Worm (Caenorhabditis elegans) whole organism, young adult: Measurements from ENCODE around the gene mre-11.

Source experiments
- B0336.3 ChIP-seq: fragments of 200-800 bp; sonication (Bioruptor generic); IDR thresholded peaks from 2 replicates; pipeline ENCODE4 v1.3.6; 2022; ENCODE audit warnings: missing genetic modification characterization, missing compliant biosample characterization
- D2030.7 ChIP-seq: fragments of 200-800 bp; sonication (Bioruptor generic); IDR thresholded peaks from 2 replicates; pipeline ENCODE4 v1.3.6; 2022; ENCODE audit warnings: missing genetic modification reagents, missing genetic modification characterization, missing compliant biosample characterization
- F22D6.2 ChIP-seq: sonication (generic microtip); optimal IDR thresholded peaks from 2 replicates; lab custom pipeline; 2016; ENCODE audit warnings: mild to moderate bottlenecking, missing genetic modification characterization, missing compliant biosample characterization
- F33H1.4 ChIP-seq: fragments of 200-800 bp; sonication (Bioruptor generic); IDR thresholded peaks from 2 replicates; pipeline ENCODE4 v1.3.6; 2022; ENCODE audit warnings: missing genetic modification reagents, missing genetic modification characterization, missing compliant biosample characterization
- F37B4.10 ChIP-seq: fragments of 200-800 bp; sonication (Bioruptor generic); IDR thresholded peaks from 2 replicates; pipeline ENCODE4 v1.3.6; 2022; ENCODE audit warnings: missing genetic modification characterization, missing compliant biosample characterization
- F39B2.1 ChIP-seq: fragments of 200-800 bp; sonication (Bioruptor generic); IDR thresholded peaks from 2 replicates; pipeline ENCODE4 v1.3.6; 2022; ENCODE audit warnings: missing genetic modification reagents, missing genetic modification characterization, missing compliant biosample characterization
- F57A8.1 ChIP-seq: fragments of 200-800 bp; sonication (Bioruptor generic); optimal IDR thresholded peaks from 2 replicates; lab custom pipeline; 2018; ENCODE audit warnings: mild to moderate bottlenecking, missing genetic modification characterization, moderate library complexity, missing compliant biosample characterization
- F57C9.4 ChIP-seq: sonication (generic microtip); optimal IDR thresholded peaks from 2 replicates; lab custom pipeline; 2017; ENCODE audit warnings: mild to moderate bottlenecking, missing genetic modification characterization, missing compliant biosample characterization
- Y95B8A.8 ChIP-seq: fragments of 200-800 bp; sonication (Bioruptor generic); IDR thresholded peaks from 2 replicates; pipeline ENCODE4 v1.3.6; 2022; ENCODE audit warnings: missing genetic modification reagents, missing genetic modification characterization, missing compliant biosample characterization
- akir-1 ChIP-seq: fragments of 200-800 bp; sonication (Bioruptor generic); optimal IDR thresholded peaks from 2 replicates; lab custom pipeline; 2018; ENCODE audit warnings: mild to moderate bottlenecking, missing genetic modification characterization, moderate library complexity, missing compliant biosample characterization
- athp-1 ChIP-seq: sonication (generic microtip); optimal IDR thresholded peaks from 2 replicates; lab custom pipeline; 2017; ENCODE audit warnings: mild to moderate bottlenecking, missing genetic modification characterization, missing compliant biosample characterization
- attf-5 ChIP-seq: fragments of 200-800 bp; sonication (Bioruptor generic); optimal IDR thresholded peaks from 2 replicates; lab custom pipeline; 2018; ENCODE audit warnings: mild to moderate bottlenecking, missing genetic modification characterization, missing compliant biosample characterization
- attf-6 ChIP-seq: fragments of 200-800 bp; sonication (Bioruptor generic); IDR thresholded peaks from 2 replicates; pipeline ENCODE4 v1.3.6; 2022; ENCODE audit warnings: missing genetic modification reagents, missing genetic modification characterization, missing compliant biosample characterization
- bed-1 ChIP-seq: fragments of 200-800 bp; sonication (Bioruptor generic); IDR thresholded peaks from 2 replicates; pipeline ENCODE4 v1.3.6; 2022; ENCODE audit warnings: missing genetic modification reagents, missing genetic modification characterization, missing compliant biosample characterization
- bed-2 ChIP-seq: fragments of 200-800 bp; sonication (Bioruptor generic); IDR thresholded peaks from 2 replicates; pipeline ENCODE4 v1.3.6; 2022; ENCODE audit warnings: missing genetic modification reagents, missing genetic modification characterization, missing compliant biosample characterization
- ceh-27 ChIP-seq: fragments of 200-800 bp; sonication (Bioruptor generic); optimal IDR thresholded peaks from 2 replicates; lab custom pipeline; 2018; ENCODE audit warnings: mild to moderate bottlenecking, missing genetic modification characterization, moderate library complexity, missing compliant biosample characterization
- ceh-79 ChIP-seq: sonication (generic microtip); optimal IDR thresholded peaks from 2 replicates; lab custom pipeline; 2017; ENCODE audit warnings: mild to moderate bottlenecking, missing genetic modification characterization, missing compliant biosample characterization
- dox-1 ChIP-seq: fragments of 200-800 bp; sonication (Bioruptor generic); IDR thresholded peaks from 2 replicates; pipeline ENCODE4 v1.3.6; 2022; ENCODE audit warnings: missing genetic modification reagents, missing genetic modification characterization, missing compliant biosample characterization
- egl-44 ChIP-seq: fragments of 200-800 bp; sonication (Bioruptor generic); IDR thresholded peaks from 2 replicates; pipeline ENCODE4 v1.3.6; 2022; ENCODE audit warnings: missing genetic modification reagents, missing genetic modification characterization, missing compliant biosample characterization
- fkh-3 ChIP-seq: sonication (generic microtip); optimal IDR thresholded peaks from 2 replicates; lab custom pipeline; 2016; ENCODE audit warnings: mild to moderate bottlenecking, missing genetic modification characterization, missing compliant biosample characterization
- hmg-1.2 ChIP-seq: fragments of 200-800 bp; sonication (Bioruptor generic); IDR thresholded peaks from 2 replicates; pipeline ENCODE4 v1.3.6; 2022; ENCODE audit warnings: missing genetic modification reagents, missing genetic modification characterization, missing compliant biosample characterization
- lin-26 ChIP-seq: fragments of 200-800 bp; sonication (Bioruptor generic); IDR thresholded peaks from 2 replicates; pipeline ENCODE4 v1.3.6; 2022; ENCODE audit warnings: missing genetic modification reagents, missing genetic modification characterization, missing compliant biosample characterization
- madf-3 ChIP-seq: fragments of 200-800 bp; sonication (Bioruptor generic); IDR thresholded peaks from 2 replicates; pipeline ENCODE4 v1.3.6; 2022; ENCODE audit warnings: missing genetic modification reagents, missing genetic modification characterization, missing compliant biosample characterization
- madf-6 ChIP-seq: fragments of 200-800 bp; sonication (Bioruptor generic); IDR thresholded peaks from 2 replicates; pipeline ENCODE4 v1.3.6; 2022; ENCODE audit warnings: missing genetic modification reagents, missing genetic modification characterization, missing compliant biosample characterization
- madf-8 ChIP-seq: fragments of 200-800 bp; sonication (Bioruptor generic); conservative IDR thresholded peaks from 2 replicates; pipeline ENCODE4 v1.3.6; 2022; ENCODE audit warnings: missing genetic modification reagents, missing genetic modification characterization, missing compliant biosample characterization
- mel-28 ChIP-seq: sonication (generic microtip); optimal IDR thresholded peaks from 2 replicates; lab custom pipeline; 2016; ENCODE audit warnings: borderline replicate concordance, mild to moderate bottlenecking, missing genetic modification characterization, missing compliant biosample characterization
- nfya-2 ChIP-seq: fragments of 200-800 bp; sonication (Bioruptor generic); IDR thresholded peaks from 2 replicates; pipeline ENCODE4 v1.3.6; 2022; ENCODE audit warnings: missing genetic modification reagents, missing genetic modification characterization, missing compliant biosample characterization
- nhr-120 ChIP-seq: fragments of 200-800 bp; sonication (Bioruptor generic); IDR thresholded peaks from 2 replicates; pipeline ENCODE4 v1.3.6; 2022; ENCODE audit warnings: missing genetic modification characterization, missing compliant biosample characterization
- rcor-1 ChIP-seq: fragments of 200-800 bp; sonication (Bioruptor generic); IDR thresholded peaks from 2 replicates; pipeline ENCODE4 v1.3.6; 2022; ENCODE audit warnings: missing genetic modification reagents, missing genetic modification characterization, missing compliant biosample characterization
- rec-8 ChIP-seq, 2 experiments: sonication (generic microtip); optimal IDR thresholded peaks; 2 replicates each; lab custom pipeline; 2016; ENCODE audit warnings: mild to moderate bottlenecking in 2 of 2, missing genetic modification characterization in 2 of 2, missing genetic modification reagents in 2 of 2, missing genotype in 2 of 2, missing biosample characterization in 1 of 2, missing compliant biosample characterization in 1 of 2, moderate library complexity in 1 of 2
- rpc-1 ChIP-seq, 2 experiments: fragments of 150-350 bp in 1 of 2; sonication (generic microtip) in 1 of 2; optimal IDR thresholded peaks; 2 replicates each; lab custom pipeline; 2014 to 2018; ENCODE audit warnings: missing biosample characterization in 1 of 2, missing genetic modification characterization in 1 of 2, missing genetic modification reagents in 1 of 2, missing genotype in 1 of 2
- sea-2 ChIP-seq: fragments of 200-800 bp; sonication (Bioruptor generic); IDR thresholded peaks from 2 replicates; pipeline ENCODE4 v1.3.6; 2022; ENCODE audit warnings: missing genetic modification characterization, missing compliant biosample characterization
- tlf-1 ChIP-seq: fragments of 200-800 bp; sonication (Bioruptor generic); optimal IDR thresholded peaks from 2 replicates; lab custom pipeline; 2018; ENCODE audit warnings: mild to moderate bottlenecking, missing genetic modification characterization, missing compliant biosample characterization
- zfh-2 ChIP-seq: fragments of 200-800 bp; sonication (Bioruptor generic); conservative IDR thresholded peaks from 2 replicates; pipeline ENCODE4 v1.3.6; 2022; ENCODE audit warnings: missing genetic modification reagents, missing genetic modification characterization, missing compliant biosample characterization
- ztf-22 ChIP-seq: fragments of 200-800 bp; sonication (Bioruptor generic); optimal IDR thresholded peaks from 2 replicates; lab custom pipeline; 2018; ENCODE audit warnings: mild to moderate bottlenecking, missing genetic modification characterization, moderate library complexity, missing compliant biosample characterization

Gene mre-11

DNA sequence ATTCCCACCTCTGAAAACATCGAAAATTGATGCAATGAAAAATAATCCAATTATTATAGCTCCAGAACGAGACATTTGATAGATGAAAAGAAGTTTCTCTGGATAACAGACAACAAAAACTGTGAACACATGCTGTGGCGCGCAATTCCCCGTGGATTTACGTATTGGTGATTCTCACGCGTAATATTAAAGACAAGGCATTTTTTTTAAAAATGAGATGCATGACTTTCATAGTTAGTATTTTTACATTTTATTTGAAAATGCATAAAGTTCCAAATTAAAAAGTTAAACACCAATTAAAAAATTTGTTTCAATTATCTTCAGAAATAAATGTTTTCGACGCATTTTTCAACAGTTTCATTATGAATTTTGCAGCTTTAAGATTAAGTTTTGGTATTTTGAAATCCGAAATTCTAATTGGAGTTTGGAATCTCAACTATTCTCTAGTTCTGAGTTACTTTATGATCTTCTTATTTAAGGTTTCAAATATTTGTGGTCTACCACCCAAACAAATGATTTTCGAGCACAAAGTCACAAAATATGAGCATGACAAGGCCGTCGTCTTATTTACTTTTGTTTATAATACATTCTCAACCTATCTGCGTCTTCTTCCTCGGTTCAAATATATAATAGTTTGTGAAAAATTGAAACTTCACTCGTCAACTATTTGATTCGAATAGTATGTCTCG, 10.7 kb upstream of the mre-11 start, which contains the start of the genes selt-1.2 and F28H7.2:
Gene selt-1.2 (minus strand): TSS at position 101 of the 689 bp plus-strand sequence.
Gene F28H7.2 (plus strand): TSS at position 639 of the 689 bp plus-strand sequence.
- TF ChIP-seq madf-3 (GFP tag; lab: Robert Waterston, UW) (no peak), sea-2 (GFP tag; lab: Robert Waterston, UW) (no peak), F57C9.4 (tag; lab: Kevin White, UChicago) (no peak), ceh-79 (tag; lab: Kevin White, UChicago) (no peak), egl-44 (no peak), F37B4.10 (GFP tag; lab: Robert Waterston, UW) (no peak)

DNA sequence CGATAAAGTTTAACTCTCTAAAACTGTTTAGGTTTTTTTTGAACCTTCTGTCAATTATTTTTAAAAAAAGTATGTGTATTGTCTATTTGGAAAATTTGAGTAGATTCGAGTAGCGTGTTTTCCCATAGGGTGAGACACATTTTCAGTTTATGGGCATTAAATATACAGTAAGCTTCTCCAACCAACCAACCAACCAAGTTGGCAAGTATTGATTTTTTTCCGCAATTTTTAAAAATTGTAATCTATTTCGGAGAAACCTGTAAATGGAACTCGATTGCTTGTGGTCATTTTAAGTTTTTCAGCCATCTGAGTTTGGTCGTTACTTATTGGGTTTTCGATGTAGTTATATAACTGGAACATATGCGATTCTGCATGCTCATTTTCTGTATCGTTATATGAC, 8.4 kb upstream of the mre-11 start, which contains the start of gene srj-21:
Gene srj-21 (plus strand): TSS at position 301 of the 400 bp plus-strand sequence.
- TF ChIP-seq Y95B8A.8 (no peak), dox-1 (no peak), lin-26 (GFP tag; lab: Robert Waterston, UW) (no peak), F57C9.4 (tag; lab: Kevin White, UChicago) (no peak), ceh-27 (GFP tag; lab: Kevin White, UChicago) (no peak), ztf-22 (GFP tag; lab: Kevin White, UChicago) (no peak), attf-5 (GFP tag; lab: Kevin White, UChicago) (no peak), mel-28 (tag; lab: Kevin White, UChicago) (no peak), madf-8 (GFP tag; lab: Robert Waterston, UW) (no peak), nhr-120 (GFP tag; lab: Robert Waterston, UW) (no peak), sea-2 (GFP tag; lab: Robert Waterston, UW) (no peak), tlf-1 (GFP tag; lab: Kevin White, UChicago) (no peak), athp-1 (tag; lab: Kevin White, UChicago) (no peak), nfya-2 (GFP tag; lab: Robert Waterston, UW) (no peak), F57A8.1 (GFP tag; lab: Kevin White, UChicago) (no peak), rcor-1 (GFP tag; lab: Robert Waterston, UW) (no peak), F22D6.2 (tag; lab: Kevin White, UChicago) (no peak)

DNA sequence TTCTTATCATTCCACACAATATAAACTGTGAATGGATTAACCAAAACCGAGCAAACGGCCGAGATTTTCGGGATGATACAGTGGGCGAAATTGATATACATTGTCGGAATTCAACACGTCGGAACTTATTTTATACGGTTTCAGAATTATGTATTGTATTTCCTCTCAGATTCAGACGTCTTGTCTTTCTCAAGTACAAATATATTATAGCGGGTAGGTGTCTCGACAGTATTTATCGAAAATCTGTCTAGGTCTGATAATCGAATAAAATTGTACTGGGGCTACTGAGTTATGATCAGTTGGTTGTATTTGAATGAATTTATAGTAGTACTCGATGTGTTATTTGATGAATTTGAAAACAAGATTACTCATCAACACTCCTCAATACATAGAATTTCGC, 7.0 kb upstream of the mre-11 start, which contains the start of gene srj-22:
Gene srj-22 (minus strand): TSS at position 101 of the 400 bp plus-strand sequence.
- TF ChIP-seq fkh-3 (tag; lab: Kevin White, UChicago) (no peak), rpc-1 (optimal IDR thresholded peaks at IDR 0.05; lab: Kevin White, UChicago) (no peak), rpc-1 (tag; optimal IDR thresholded peaks at IDR 0.05; lab: Kevin White, UChicago) (no peak), rcor-1 (GFP tag; lab: Robert Waterston, UW) (no peak), bed-2 (GFP tag; lab: Robert Waterston, UW) (no peak), ztf-22 (GFP tag; lab: Kevin White, UChicago) (no peak), akir-1 (no peak), madf-6 (GFP tag; lab: Robert Waterston, UW) (no peak), rec-8 (tag; optimal IDR thresholded peaks at IDR 0.05; lab: Kevin White, UChicago) (no peak), bed-1 (GFP tag; lab: Robert Waterston, UW) (no peak), nhr-120 (GFP tag; lab: Robert Waterston, UW) (no peak)

DNA sequence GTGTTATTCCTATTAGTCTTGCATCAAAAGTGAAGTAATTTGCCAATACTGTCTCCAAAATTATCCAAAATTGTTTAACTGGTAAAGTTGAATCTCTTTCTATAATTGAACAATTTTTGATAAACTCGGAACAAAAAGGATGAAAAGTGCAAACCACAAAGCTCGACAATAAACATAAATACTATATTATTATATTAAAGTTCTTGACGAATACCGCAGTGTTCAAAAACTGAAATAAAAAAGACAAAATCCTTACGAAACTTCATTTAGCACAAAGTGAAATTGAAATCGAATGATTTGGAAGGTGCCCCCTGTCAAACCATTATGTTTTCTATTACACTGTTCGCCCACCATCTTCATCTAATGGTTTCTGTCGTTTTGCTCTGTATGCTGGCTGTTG, 4.7 kb upstream of the mre-11 start, which contains the start of gene ZC302.3:
Gene ZC302.3 (minus strand): TSS at position 101 of the 400 bp plus-strand sequence.
- no peak for TF ChIP-seq zfh-2 (GFP tag; lab: Robert Waterston, UW)
- no peak for TF ChIP-seq attf-6 (GFP tag; lab: Robert Waterston, UW)
- no peak for TF ChIP-seq F39B2.1 (GFP tag; lab: Robert Waterston, UW)
- TF ChIP-seq F33H1.4 (GFP tag; lab: Robert Waterston, UW): no peak
- no peak for TF ChIP-seq B0336.3
- TF ChIP-seq D2030.7: no peak
- no peak for TF ChIP-seq hmg-1.2 (GFP tag; lab: Robert Waterston, UW)
